Fruit fly (Drosophila melanogaster) whole organism, embryonic: ENCODE measurements around the gene Nulp1.

ENCODE experiments used
- CG10321 ChIP-seq: fragments of 200-800 bp; sonication (Bioruptor generic); IDR thresholded peaks from 2 replicates; pipeline ENCODE4 v1.3.6; 2022; ENCODE audit warnings: missing biosample characterization, missing genetic modification characterization
- CG12071 ChIP-seq: fragments of 200-800 bp; sonication (Bioruptor generic); optimal IDR thresholded peaks from 3 replicates; lab custom pipeline; 2018; ENCODE audit warnings: missing biosample characterization, mild to moderate bottlenecking, missing genetic modification characterization
- CG12391 ChIP-seq: fragments of 200-800 bp; sonication (Bioruptor generic); optimal IDR thresholded peaks from 3 replicates; lab custom pipeline; 2018; ENCODE audit warnings: missing biosample characterization, mild to moderate bottlenecking, missing genetic modification characterization, moderate library complexity
- CG12942 ChIP-seq: fragments of 200-800 bp; sonication (Bioruptor generic); optimal IDR thresholded peaks from 3 replicates; lab custom pipeline; 2016; ENCODE audit warnings: missing biosample characterization, missing genetic modification characterization
- CG14860 ChIP-seq: fragments of 200-800 bp; sonication (Bioruptor generic); IDR thresholded peaks from 3 replicates; pipeline ENCODE4 v1.3.6; 2022; ENCODE audit warnings: missing biosample characterization, missing genetic modification characterization; ENCODE audit not compliant: partially characterized antibody
- CG14965 ChIP-seq: fragments of 200-800 bp; sonication (Bioruptor generic); optimal IDR thresholded peaks from 2 replicates; lab custom pipeline; 2016; ENCODE audit warnings: missing biosample characterization, missing genetic modification characterization, borderline replicate concordance
- CG16813 ChIP-seq: fragments of 200-800 bp; sonication (Bioruptor generic); IDR thresholded peaks from 3 replicates; pipeline ENCODE4 v1.3.6; 2022; ENCODE audit warnings: missing biosample characterization, missing genetic modification characterization; ENCODE audit not compliant: partially characterized antibody
- CG18011 ChIP-seq: fragments of 200-800 bp; sonication (Bioruptor generic); optimal IDR thresholded peaks from 2 replicates; lab custom pipeline; 2017; ENCODE audit warnings: missing biosample characterization, missing genetic modification characterization, mild to moderate bottlenecking, moderate library complexity, missing genotype
- CG31388 ChIP-seq: fragments of 200-800 bp; sonication (Bioruptor generic); optimal IDR thresholded peaks from 2 replicates; lab custom pipeline; 2016; ENCODE audit warnings: missing biosample characterization, missing genetic modification characterization
- CG3407 ChIP-seq: fragments of 200-800 bp; sonication (Bioruptor generic); optimal IDR thresholded peaks from 2 replicates; lab custom pipeline; 2018; ENCODE audit warnings: missing biosample characterization, mild to moderate bottlenecking, missing genetic modification characterization
- CG34376 ChIP-seq: fragments of 200-800 bp; sonication (Bioruptor generic); optimal IDR thresholded peaks from 2 replicates; lab custom pipeline; 2018; ENCODE audit warnings: missing biosample characterization, mild to moderate bottlenecking, missing genetic modification characterization
- CG3726 ChIP-seq: fragments of 200-800 bp; sonication (Bioruptor generic); IDR thresholded peaks from 3 replicates; pipeline ENCODE4, ENCODE4 v1.3.6; 2022; ENCODE audit warnings: missing biosample characterization, missing genetic modification characterization
- CG4730 ChIP-seq: fragments of 200-800 bp; sonication (Bioruptor generic); IDR thresholded peaks from 2 replicates; pipeline ENCODE4 v1.3.6; 2022; ENCODE audit warnings: missing biosample characterization, missing genetic modification characterization
- CG4854 ChIP-seq: fragments of 200-800 bp; sonication (Bioruptor generic); optimal IDR thresholded peaks from 2 replicates; lab custom pipeline; 2016; ENCODE audit warnings: missing biosample characterization, missing genetic modification characterization, inconsistent platforms
- CG6272 ChIP-seq: fragments of 200-800 bp; sonication (Bioruptor generic); IDR thresholded peaks from 2 replicates; pipeline ENCODE4 v1.3.6; 2022; ENCODE audit warnings: missing biosample characterization, missing genetic modification characterization
- CG7963 ChIP-seq: fragments of 200-800 bp; sonication (Bioruptor generic); IDR thresholded peaks from 3 replicates; pipeline ENCODE4 v1.3.6; 2022; ENCODE audit warnings: missing biosample characterization, missing genetic modification characterization; ENCODE audit not compliant: partially characterized antibody
- CG8765 ChIP-seq: fragments of 200-800 bp; sonication (Bioruptor generic); IDR thresholded peaks from 2 replicates; pipeline ENCODE4 v1.3.6; 2022; ENCODE audit warnings: missing biosample characterization, missing genetic modification characterization
- Dad ChIP-seq: fragments of 200-800 bp; sonication (Bioruptor generic); optimal IDR thresholded peaks from 3 replicates; lab custom pipeline; 2016; ENCODE audit warnings: missing biosample characterization, missing genetic modification characterization
- Dp ChIP-seq: fragments of 200-800 bp; sonication (Bioruptor generic); optimal IDR thresholded peaks from 2 replicates; lab custom pipeline; 2018; ENCODE audit warnings: missing biosample characterization, mild to moderate bottlenecking, missing genetic modification characterization, moderate library complexity
- E2f1 ChIP-seq: fragments of 200-800 bp; sonication (Bioruptor generic); IDR thresholded peaks from 2 replicates; pipeline ENCODE4 v1.3.6; 2022; ENCODE audit warnings: missing biosample characterization, missing genetic modification characterization
- ERR ChIP-seq: fragments of 200-800 bp; sonication (Bioruptor generic); optimal IDR thresholded peaks from 2 replicates; lab custom pipeline; 2016; ENCODE audit warnings: missing biosample characterization, missing genetic modification characterization
- GATAe ChIP-seq: fragments of 200-800 bp; sonication (Bioruptor generic); conservative IDR thresholded peaks from 2 replicates; pipeline ENCODE4 v1.3.6; 2022; ENCODE audit warnings: missing biosample characterization, missing genetic modification characterization
- HHEX ChIP-seq: fragments of 200-800 bp; sonication (Bioruptor generic); optimal IDR thresholded peaks from 3 replicates; lab custom pipeline; 2017; ENCODE audit warnings: missing biosample characterization, mild to moderate bottlenecking, missing genetic modification characterization, missing genetic modification reagents
- MBD-R2 ChIP-seq: fragments of 200-800 bp; sonication (Bioruptor generic); IDR thresholded peaks from 2 replicates; pipeline ENCODE4 v1.3.6; 2022; ENCODE audit warnings: missing biosample characterization, missing genetic modification characterization
- Med ChIP-seq: fragments of 200-800 bp; sonication (Bioruptor generic); peaks from one replicate; lab custom pipeline; 2016; ENCODE audit warnings: missing biosample characterization, missing genetic modification characterization, mild to moderate bottlenecking, inconsistent platforms, moderate library complexity
- Meics ChIP-seq: fragments of 200-800 bp; sonication (Bioruptor generic); optimal IDR thresholded peaks from 2 replicates; lab custom pipeline; 2017; ENCODE audit warnings: missing biosample characterization, mild to moderate bottlenecking, missing genetic modification characterization
- Nf-YB ChIP-seq: fragments of 200-800 bp; sonication (Bioruptor generic); optimal IDR thresholded peaks from 3 replicates; lab custom pipeline; 2019; ENCODE audit warnings: missing biosample characterization, mild to moderate bottlenecking, missing genetic modification characterization, moderate library complexity
- Opbp ChIP-seq: fragments of 200-800 bp; sonication (Bioruptor generic); IDR thresholded peaks from 3 replicates; pipeline ENCODE4 v1.3.6; 2022; ENCODE audit warnings: missing biosample characterization, missing genetic modification characterization; ENCODE audit not compliant: partially characterized antibody
- Scr ChIP-seq: fragments of 200-800 bp; sonication (Bioruptor generic); IDR thresholded peaks from 2 replicates; pipeline ENCODE4 v1.3.6; 2022; ENCODE audit warnings: missing biosample characterization, missing genetic modification characterization; ENCODE audit not compliant: partially characterized antibody
- Taf1 ChIP-seq: fragments of 200-800 bp; sonication (Bioruptor generic); IDR thresholded peaks from 2 replicates; pipeline ENCODE4 v1.3.6; 2022; ENCODE audit warnings: missing biosample characterization, missing genetic modification characterization
- Vsx1 ChIP-seq: fragments of 200-800 bp; sonication (Bioruptor generic); optimal IDR thresholded peaks from 2 replicates; lab custom pipeline; 2017; ENCODE audit warnings: missing biosample characterization, mild to moderate bottlenecking, missing genetic modification characterization, missing genetic modification reagents
- bsh ChIP-seq, 2 experiments: fragments of 200-800 bp; sonication (Bioruptor generic); optimal IDR thresholded peaks; 2 replicates each; lab custom pipeline; 2017 to 2018; ENCODE audit warnings: mild to moderate bottlenecking in 2 of 2, missing biosample characterization in 2 of 2, missing genetic modification characterization in 2 of 2, moderate library complexity in 1 of 2
- crc ChIP-seq: fragments of 200-800 bp; sonication (Bioruptor generic); optimal IDR thresholded peaks from 2 replicates; lab custom pipeline; 2016; ENCODE audit warnings: missing biosample characterization, missing genetic modification characterization
- cwo ChIP-seq: fragments of 200-800 bp; sonication (Bioruptor generic); optimal IDR thresholded peaks from 3 replicates; lab custom pipeline; 2017; ENCODE audit warnings: missing biosample characterization, missing genetic modification characterization, mild to moderate bottlenecking, moderate library complexity, missing genetic modification reagents
- da ChIP-seq: fragments of 200-800 bp; sonication (Bioruptor generic); optimal IDR thresholded peaks from 2 replicates; lab custom pipeline; 2016; ENCODE audit warnings: missing biosample characterization, missing genetic modification characterization
- exex ChIP-seq: fragments of 200-800 bp; sonication (Bioruptor generic); optimal IDR thresholded peaks from 4 replicates; lab custom pipeline; 2018; ENCODE audit warnings: missing biosample characterization, mild to moderate bottlenecking, missing genetic modification characterization, moderate library complexity
- hbn ChIP-seq: fragments of 200-800 bp; sonication (Bioruptor generic); IDR thresholded peaks from 2 replicates; pipeline ENCODE4 v1.3.6; 2022; ENCODE audit warnings: missing biosample characterization, missing genetic modification characterization; ENCODE audit not compliant: partially characterized antibody
- hkb ChIP-seq, 2 experiments: fragments of 200-800 bp in 1 of 2; fragments of >200 bp in 1 of 2; sonication (Bioruptor generic) in 1 of 2; IDR thresholded peaks in 1 of 2; optimal IDR thresholded peaks in 1 of 2; 2 replicates each; pipeline versions ENCODE4 v1.3.6 to Lab custom; 2017 to 2022; ENCODE audit warnings: missing biosample characterization in 1 of 2, missing genetic modification characterization in 1 of 2
- lab ChIP-seq: fragments of 200-800 bp; sonication (Bioruptor generic); optimal IDR thresholded peaks from 3 replicates; lab custom pipeline; 2017; ENCODE audit warnings: missing biosample characterization, missing genetic modification characterization, mild to moderate bottlenecking, moderate library complexity, missing genetic modification reagents
- lilli ChIP-seq: fragments of 200-800 bp; sonication (Bioruptor generic); optimal IDR thresholded peaks from 3 replicates; lab custom pipeline; 2016; ENCODE audit warnings: missing biosample characterization, missing genetic modification characterization
- nom ChIP-seq: fragments of 200-800 bp; sonication (Bioruptor generic); optimal IDR thresholded peaks from 2 replicates; lab custom pipeline; 2017; ENCODE audit warnings: missing biosample characterization, missing genetic modification characterization, mild to moderate bottlenecking, moderate library complexity, missing genetic modification reagents
- ro ChIP-seq: fragments of 200-800 bp; sonication (Bioruptor generic); IDR thresholded peaks from 2 replicates; pipeline ENCODE4 v1.3.6; 2022; ENCODE audit warnings: missing biosample characterization, missing genetic modification characterization
- sna ChIP-seq: fragments of 200-800 bp; sonication (Bioruptor generic); IDR thresholded peaks from 2 replicates; pipeline ENCODE4 v1.3.6; 2022; ENCODE audit warnings: missing biosample characterization, missing genetic modification characterization; ENCODE audit not compliant: partially characterized antibody
- sr ChIP-seq: fragments of 200-800 bp; sonication (Bioruptor generic); IDR thresholded peaks from 3 replicates; pipeline ENCODE4 v1.3.6; 2022; ENCODE audit warnings: missing biosample characterization, missing genetic modification characterization
- stwl ChIP-seq: fragments of 200-800 bp; sonication (Bioruptor generic); optimal IDR thresholded peaks from 3 replicates; lab custom pipeline; 2018; ENCODE audit warnings: missing biosample characterization, mild to moderate bottlenecking, missing genetic modification characterization, moderate library complexity
- unc-4 ChIP-seq: fragments of 200-800 bp; sonication (Bioruptor generic); IDR thresholded peaks from 2 replicates; pipeline ENCODE4 v1.3.6; 2022; ENCODE audit warnings: missing biosample characterization, missing genetic modification characterization; ENCODE audit not compliant: partially characterized antibody
- unpg ChIP-seq: fragments of 200-800 bp; sonication (Bioruptor generic); optimal IDR thresholded peaks from 3 replicates; lab custom pipeline; 2018; ENCODE audit warnings: missing biosample characterization, mild to moderate bottlenecking, missing genetic modification characterization, moderate library complexity
- wek ChIP-seq: fragments of 200-800 bp; sonication (Bioruptor generic); optimal IDR thresholded peaks from 3 replicates; lab custom pipeline; 2018; ENCODE audit warnings: missing biosample characterization, mild to moderate bottlenecking, missing genetic modification characterization, moderate library complexity

Nulp1 gene

DNA sequence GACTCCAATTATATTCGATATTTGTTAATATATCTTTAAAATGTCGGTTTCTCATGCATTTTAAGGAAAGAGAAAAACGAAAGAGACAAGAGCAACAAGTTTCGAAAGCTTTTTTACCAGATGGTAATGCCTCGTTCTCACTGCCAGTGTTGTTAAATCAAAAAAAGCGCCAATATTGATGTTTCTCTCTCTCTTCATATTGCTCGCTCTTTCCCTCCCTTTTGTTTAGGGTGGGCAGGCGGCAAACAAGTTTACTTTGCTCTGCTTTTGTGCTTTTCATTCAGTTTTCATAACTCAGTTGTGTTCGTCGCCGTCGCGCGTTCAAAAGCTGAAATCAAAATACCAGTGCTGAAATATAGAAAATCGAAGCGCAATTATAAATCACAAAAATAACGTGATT is 28.3 kb upstream of the Nulp1 start (continued):
- TF ChIP-seq CG14965 (GFP tag; lab: Kevin White, UChicago) (no peak), crc (peak; percentile 2), hbn (GFP tag; lab: Robert Waterston, UW) (no peak), unc-4 (GFP tag; lab: Robert Waterston, UW) (peak; percentile 51; the same call in 1 of the 2 replicates), E2f1 (GFP tag; lab: Robert Waterston, UW) (peak; percentile 31; the same call in 1 of the 2 replicates), Med (peak; percentile 95), Opbp (GFP tag; lab: Robert Waterston, UW) (no peak), sr (GFP tag; lab: Robert Waterston, UW) (peak; percentile 28; the same call in 1 of the 3 replicates), CG12071 (GFP tag; lab: Kevin White, UChicago) (peak; percentile 61), bsh (GFP tag; optimal IDR thresholded peaks at IDR 0.05; lab: Kevin White, UChicago) (peak in 1 of 2 experiments; percentile 20), CG4730 (GFP tag; lab: Robert Waterston, UW) (no peak), Meics (peak; percentile 52), Vsx1 (GFP tag; lab: Kevin White, UChicago) (peak; percentile 6), CG31388 (GFP tag; lab: Kevin White, UChicago) (no peak), CG3726 (GFP tag; lab: Robert Waterston, UW) (no peak), CG12391 (peak; percentile 18), CG8765 (GFP tag; lab: Robert Waterston, UW) (no peak), exex (tag; lab: Kevin White, UChicago) (no peak), GATAe (GFP tag; lab: Robert Waterston, UW) (no peak), HHEX (GFP tag; lab: Kevin White, UChicago) (peak; percentile 23), Nf-YB (GFP tag; lab: Kevin White, UChicago) (no peak), MBD-R2 (peak; percentile 14; the same call in 1 of the 2 replicates), ERR (GFP tag; lab: Kevin White, UChicago) (peak; percentile 58), hkb (optimal IDR thresholded peaks at IDR 0.05; lab: Kevin White, UChicago) (no peak), hkb (GFP tag; IDR thresholded peaks at IDR 0.05; lab: Robert Waterston, UW) (peak; percentile 67), Dad (GFP tag; lab: Kevin White, UChicago) (peak; percentile 50), Dp (GFP tag; lab: Kevin White, UChicago) (peak; percentile 38), CG6272 (GFP tag; lab: Robert Waterston, UW) (no peak), CG16813 (GFP tag; lab: Robert Waterston, UW) (no peak), CG7963 (GFP tag; lab: Robert Waterston, UW) (no peak), CG18011 (GFP tag; lab: Kevin White, UChicago) (no peak), nom (GFP tag; lab: Kevin White, UChicago) (peak; percentile 83), da (no peak), CG12942 (GFP tag; lab: Kevin White, UChicago) (no peak), Taf1 (no peak), CG4854 (GFP tag; lab: Kevin White, UChicago) (no peak), CG14860 (GFP tag; lab: Robert Waterston, UW) (no peak), CG3407 (GFP tag; lab: Kevin White, UChicago) (no peak), lilli (GFP tag; lab: Kevin White, UChicago) (peak; percentile 58), CG10321 (GFP tag; lab: Robert Waterston, UW) (0 out of 2 replicates have a peak, but pooled peaks have one; percentile 6), wek (GFP tag; lab: Kevin White, UChicago) (peak; percentile 53), stwl (peak; percentile 74), sna (GFP tag; lab: Robert Waterston, UW) (peak; percentile 47; the same call in 1 of the 2 replicates), unpg (GFP tag; lab: Kevin White, UChicago) (peak; percentile 46), lab (GFP tag; lab: Kevin White, UChicago) (peak; percentile 89), CG34376 (GFP tag; lab: Kevin White, UChicago) (peak; percentile 76), ro (GFP tag; lab: Robert Waterston, UW) (no peak), Scr (GFP tag; lab: Robert Waterston, UW) (peak; percentile 47), cwo (peak; percentile 41)
